Fruit fly (Drosophila melanogaster) whole organism, embryonic: ENCODE results near the gene Cap-D2.
A peak's percentile ranks its signal among the peaks of the same experiment; 100 is the strongest.

ENCODE experiments used
- CG7963 ChIP-seq: fragments of 200-800 bp; sonication (Bioruptor generic); IDR thresholded peaks from 3 replicates; pipeline ENCODE4 v1.3.6; 2022; ENCODE audit warnings: missing biosample characterization, missing genetic modification characterization; ENCODE audit not compliant: partially characterized antibody
- MBD-R2 ChIP-seq: fragments of 200-800 bp; sonication (Bioruptor generic); IDR thresholded peaks from 2 replicates; pipeline ENCODE4 v1.3.6; 2022; ENCODE audit warnings: missing biosample characterization, missing genetic modification characterization
- croc ChIP-seq: fragments of 200-800 bp; sonication (Bioruptor generic); conservative IDR thresholded peaks from 3 replicates; pipeline ENCODE4 v1.3.6; 2022; ENCODE audit warnings: missing biosample characterization, missing genetic modification characterization
- sim ChIP-seq: fragments of 200-800 bp; sonication (Bioruptor generic); IDR thresholded peaks from 2 replicates; pipeline ENCODE4 v1.3.6; 2022; ENCODE audit warnings: missing biosample characterization, missing genetic modification characterization
- tap ChIP-seq: fragments of 200-800 bp; optimal IDR thresholded peaks from 3 replicates; lab custom pipeline; 2019; ENCODE audit warnings: missing biosample characterization, mild to moderate bottlenecking, missing genetic modification characterization, moderate library complexity
- vvl ChIP-seq: fragments of 200-800 bp; sonication (Bioruptor generic); IDR thresholded peaks from 2 replicates; pipeline ENCODE4 v1.3.6; 2022; ENCODE audit warnings: missing biosample characterization, missing genetic modification characterization

DNA sequence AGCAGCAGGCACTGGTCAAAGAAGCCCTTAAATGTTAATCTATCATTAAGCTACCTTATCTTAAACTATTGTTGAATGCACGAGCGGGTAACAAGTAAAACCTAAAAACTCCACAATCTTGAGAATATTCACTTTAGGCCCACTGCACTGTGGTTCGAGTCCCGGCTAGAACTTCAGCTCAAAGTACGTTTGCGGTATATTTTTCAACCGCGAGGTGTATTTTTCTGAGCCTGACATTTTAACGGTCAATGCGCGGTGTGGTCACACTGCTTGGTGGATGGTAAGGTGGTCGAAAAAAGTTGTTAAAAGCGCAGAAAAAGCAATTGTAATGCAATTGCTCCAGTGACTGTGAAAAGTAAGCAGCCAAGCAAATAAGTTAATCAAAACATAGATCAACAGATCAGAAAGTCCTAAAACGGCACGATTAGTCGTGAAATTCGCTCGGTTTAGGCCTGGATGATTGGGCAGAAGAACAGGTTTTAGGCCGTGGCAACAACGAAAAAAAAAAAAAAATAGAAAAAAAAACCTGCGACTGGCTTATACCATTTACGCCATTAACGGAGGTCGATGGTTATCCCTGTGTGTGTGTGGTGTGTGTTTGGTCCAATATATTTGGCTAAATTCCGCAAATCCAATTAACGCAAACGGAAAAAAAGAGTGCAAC lies 50.3 kb downstream of the Cap-D2 start, which contains the start of gene Kul:
- TF ChIP-seq sim (GFP tag; lab: Robert Waterston, UW), result no peak
- TF ChIP-seq MBD-R2, result peak; percentile 49
- TF ChIP-seq croc (GFP tag; lab: Robert Waterston, UW), result no peak
- TF ChIP-seq vvl (GFP tag; lab: Robert Waterston, UW), result 0 out of 2 replicates have a peak, but pooled peaks have one; percentile 33
- no peak for TF ChIP-seq CG7963
- TF ChIP-seq tap (tag; lab: Kevin White, UChicago), result no peak
